Worm (Caenorhabditis elegans): ENCODE data around the gene F14D7.8.

- no peak for TF ChIP-seq fkh-10 (GFP tag; optimal IDR thresholded peaks at IDR 0.05)
- no peak for TF ChIP-seq dmd-4 (tag; optimal IDR thresholded peaks at IDR 0.05; ENCODE audit: borderline replicate concordance)
- no peak for TF ChIP-seq lin-11 (tag; optimal IDR thresholded peaks at IDR 0.05)
- TF ChIP-seq elt-2 (tag; optimal IDR thresholded peaks at IDR 0.05) = no peak
- TF ChIP-seq ztf-16 (tag; optimal IDR thresholded peaks at IDR 0.05) = no peak
- no peak for TF ChIP-seq fkh-6 (tag; optimal IDR thresholded peaks at IDR 0.05)
- no peak for TF ChIP-seq hlh-13 (GFP tag; optimal IDR thresholded peaks at IDR 0.05)
- TF ChIP-seq ceh-18 (tag; optimal IDR thresholded peaks at IDR 0.05) = no peak
- no peak for TF ChIP-seq syd-9 (tag; optimal IDR thresholded peaks at IDR 0.05)
- TF ChIP-seq pqm-1 (tag; optimal IDR thresholded peaks at IDR 0.05) = no peak
Measured at ce11 chrV:14320246-14320645, 7.7 kb upstream of the F14D7.8 start, which contains the start of gene F47B8.14.
